Worm (Caenorhabditis elegans): ENCODE measurements around the gene col-95.

- TF ChIP-seq med-1 (GFP tag; optimal IDR thresholded peaks at IDR 0.05; ENCODE audit: insufficient read depth) (no peak), ref-1 (GFP tag; conservative IDR thresholded peaks at IDR 0.05) (no peak), T22C8.4 (GFP tag; IDR thresholded peaks at IDR 0.05) (no peak), ztf-29 (GFP tag; IDR thresholded peaks at IDR 0.05) (no peak), klf-2 (GFP tag; conservative IDR thresholded peaks at IDR 0.05) (no peak), flt-1 (GFP tag; IDR thresholded peaks at IDR 0.05) (no peak), tab-1 (GFP tag; IDR thresholded peaks at IDR 0.05) (no peak), cog-1 (tag; optimal IDR thresholded peaks at IDR 0.05) (no peak), ztf-23 (GFP tag; IDR thresholded peaks at IDR 0.05) (no peak)
Observed at ce11 chrIII:11726590-11726989, 22.8 kb downstream of the col-95 start, which contains the start of gene Y41C4A.12.

Data from whole organism, midembryonic.